Worm (Caenorhabditis elegans) whole organism, L4 larva: ENCODE data around the gene ZK822.1.

Source experiments
- ama-1 ChIP-seq: fragments of 150-350 bp; optimal IDR thresholded peaks from 2 replicates; lab custom pipeline; 2014; ENCODE audit warnings: inconsistent platforms, mixed read lengths
- dpl-1 ChIP-seq: fragments of 150-350 bp; optimal IDR thresholded peaks from 2 replicates; lab custom pipeline; 2014; ENCODE audit warnings: missing biosample characterization, missing genetic modification reagents, missing genetic modification characterization
- dve-1 ChIP-seq: sonication (generic microtip); optimal IDR thresholded peaks from 2 replicates; lab custom pipeline; 2017; ENCODE audit warnings: antibody characterized with exemption, mild to moderate bottlenecking, missing genetic modification characterization, missing compliant biosample characterization; ENCODE audit not compliant: insufficient read depth
- fos-1 ChIP-seq: fragments of 150-350 bp; optimal IDR thresholded peaks from 2 replicates; lab custom pipeline; 2014; ENCODE audit warnings: missing biosample characterization, missing genetic modification characterization
- hlh-30 ChIP-seq: sonication (generic microtip); optimal IDR thresholded peaks from 2 replicates; lab custom pipeline; 2017; ENCODE audit warnings: antibody characterized with exemption, mild to moderate bottlenecking, missing genetic modification characterization, missing compliant biosample characterization; ENCODE audit not compliant: insufficient read depth
- lin-13 ChIP-seq: fragments of 150-350 bp; optimal IDR thresholded peaks from 2 replicates; lab custom pipeline; 2014; ENCODE audit warnings: missing biosample characterization, missing genetic modification reagents, missing genetic modification characterization
- lin-15B ChIP-seq: fragments of 150-350 bp; sonication (generic microtip); optimal IDR thresholded peaks from 3 replicates; lab custom pipeline; 2014; ENCODE audit warnings: missing biosample characterization, missing genetic modification characterization
- lin-39 ChIP-seq: fragments of 150-350 bp; optimal IDR thresholded peaks from 2 replicates; lab custom pipeline; 2014; ENCODE audit warnings: missing biosample characterization, missing genetic modification reagents, missing genetic modification characterization
- mep-1 ChIP-seq: fragments of 150-350 bp; sonication (generic microtip); optimal IDR thresholded peaks from 3 replicates; lab custom pipeline; 2014; ENCODE audit warnings: missing biosample characterization, missing genetic modification characterization
- nhr-11 ChIP-seq: fragments of 150-350 bp; optimal IDR thresholded peaks from 2 replicates; lab custom pipeline; 2014; ENCODE audit warnings: missing biosample characterization, missing genetic modification characterization
- nhr-25 ChIP-seq: sonication (generic microtip); optimal IDR thresholded peaks from 2 replicates; lab custom pipeline; 2017; ENCODE audit warnings: missing genetic modification characterization, mild to moderate bottlenecking, missing compliant biosample characterization, antibody characterized with exemption, moderate library complexity, borderline replicate concordance; ENCODE audit not compliant: insufficient read depth
- nhr-77 ChIP-seq: fragments of 150-350 bp; optimal IDR thresholded peaks from 2 replicates; lab custom pipeline; 2014; ENCODE audit warnings: missing biosample characterization, missing genetic modification characterization
- pha-4 ChIP-seq, 2 experiments: fragments of 150-350 bp in 1 of 2; fragments of 200-800 bp in 1 of 2; sonication (Bioruptor generic) in 1 of 2; IDR thresholded peaks in 1 of 2; optimal IDR thresholded peaks in 1 of 2; 2 replicates each; pipeline versions ENCODE4 v1.3.6 to Lab custom; 2014 to 2022; ENCODE audit warnings: missing genetic modification characterization in 2 of 2, missing genetic modification reagents in 2 of 2, missing biosample characterization in 1 of 2, missing compliant biosample characterization in 1 of 2
- unc-62 ChIP-seq, 3 experiments: fragments of 150-350 bp in 1 of 3; sonication (generic microtip); optimal IDR thresholded peaks in 2 of 3; peaks in 1 of 3; 1 replicate in 1 of 3; 2 replicates in 2 of 3; lab custom pipeline; 2014 to 2017; ENCODE audit warnings: missing biosample characterization in 3 of 3, missing genetic modification characterization in 3 of 3, missing genetic modification reagents in 3 of 3, missing genotype in 1 of 3

DNA sequence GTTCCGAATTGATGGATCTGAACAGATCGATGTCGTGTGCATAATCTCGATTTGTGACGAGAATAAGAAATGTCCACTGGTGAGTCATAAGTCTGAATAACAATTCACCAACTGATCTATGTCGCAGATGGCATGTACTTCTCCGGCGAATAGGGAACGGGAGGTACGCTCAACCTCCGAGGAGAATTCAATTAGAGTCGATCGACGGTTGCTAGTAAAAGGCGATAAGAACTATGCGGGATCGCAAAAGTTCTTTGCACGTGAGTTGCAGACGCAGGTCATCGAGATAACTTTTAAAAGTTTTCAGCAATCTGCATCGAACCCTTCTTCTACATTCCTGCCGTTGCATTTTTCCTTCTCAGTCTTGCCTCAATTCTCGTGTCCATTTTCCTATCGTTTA is 39.4 kb downstream of the ZK822.1 start:
- TF ChIP-seq pha-4 (GFP tag; IDR thresholded peaks at IDR 0.05; lab: Robert Waterston, UW), result no peak
- no peak for TF ChIP-seq pha-4 (tag; optimal IDR thresholded peaks at IDR 0.05; lab: Kevin White, UChicago)
- TF ChIP-seq dve-1 (tag; lab: Kevin White, UChicago), result no peak
- TF ChIP-seq lin-15B, result no peak
- TF ChIP-seq unc-62 (GFP tag; optimal IDR thresholded peaks at IDR 0.05 in 1 of 2; lab: Kevin White, UChicago), result no peak
- no peak for TF ChIP-seq unc-62 (tag; optimal IDR thresholded peaks at IDR 0.05; lab: Kevin White, UChicago)
- TF ChIP-seq nhr-77 (tag; lab: Kevin White, UChicago), result no peak
- no peak for TF ChIP-seq ama-1 (lab: Kevin White, UChicago)
- no peak for TF ChIP-seq lin-13
- TF ChIP-seq fos-1, result no peak
- no peak for TF ChIP-seq lin-39
- TF ChIP-seq hlh-30 (tag; lab: Kevin White, UChicago), result no peak
- TF ChIP-seq dpl-1 (GFP tag; lab: Kevin White, UChicago), result no peak
- no peak for TF ChIP-seq mep-1 (tag; lab: Kevin White, UChicago)
- no peak for TF ChIP-seq nhr-25
- no peak for TF ChIP-seq nhr-11 (tag; lab: Kevin White, UChicago)
